Fruit fly (Drosophila melanogaster) whole organism: ENCODE results near the gene CG7332.
A peak's percentile ranks its signal among the peaks of the same experiment; 100 is the strongest.

Source experiments
- CG8478 ChIP-seq: fragments of >200 bp; optimal IDR thresholded peaks from 2 replicates; lab custom pipeline; 2018; ENCODE audit warnings: inconsistent platforms
- Dll ChIP-seq: fragments of >200 bp; optimal IDR thresholded peaks from 2 replicates; lab custom pipeline; 2017
- psq ChIP-seq: fragments of >200 bp; optimal IDR thresholded peaks from 2 replicates; lab custom pipeline; 2017
- usp ChIP-seq: fragments of >200 bp; optimal IDR thresholded peaks from 2 replicates; lab custom pipeline; 2017; ENCODE audit warnings: missing biosample characterization, missing genetic modification characterization, mixed read lengths

DNA sequence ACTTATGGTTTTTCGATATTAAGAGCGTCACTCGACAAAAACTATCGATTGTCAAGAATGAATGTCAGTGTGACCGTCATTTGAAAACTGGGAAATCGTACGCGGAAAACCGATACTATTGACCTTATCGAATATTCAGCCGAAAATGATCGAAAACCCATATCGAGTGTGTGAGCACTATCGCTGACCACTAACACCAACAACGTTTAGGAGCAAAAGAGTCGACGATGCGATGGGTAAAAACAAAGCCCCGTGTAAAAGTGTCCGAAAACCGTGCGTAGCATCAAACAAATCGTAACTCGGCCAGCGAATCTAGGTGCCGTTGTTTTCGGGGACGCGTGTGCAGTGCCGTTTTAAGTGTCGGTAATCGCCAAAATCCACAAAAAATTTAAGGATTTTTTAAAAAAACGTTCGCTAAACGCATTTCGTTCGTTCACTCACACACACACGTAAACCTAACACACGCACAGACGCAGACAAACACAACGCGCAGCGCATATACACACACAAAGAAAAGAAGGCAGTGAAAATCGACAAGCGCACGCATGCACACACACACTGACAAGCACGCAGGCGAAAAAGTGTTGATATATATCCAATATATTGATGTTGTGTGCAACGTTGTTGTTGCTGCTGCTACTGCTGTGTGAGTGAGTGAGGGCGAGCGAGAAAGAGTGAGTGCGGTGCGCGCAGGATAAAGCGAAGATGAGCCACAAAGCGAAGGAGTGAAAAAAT, 20.4 kb upstream of the CG7332 start, which contains the start of the genes CG7326 and Dora:
- TF ChIP-seq Dll (lab: Kevin White, UChicago) (no peak), CG8478 (lab: Kevin White, UChicago) (peak; percentile 82), psq (no peak), usp (GFP tag; lab: Kevin White, UChicago) (no peak)
